Worm (Caenorhabditis elegans): ENCODE results near the gene try-9.

ce11 chrII:4376295-4377172 lies 8.5 kb downstream of the try-9 start, which contains the start of gene ntl-2:
- TF ChIP-seq rec-8 (tag; optimal IDR thresholded peaks at IDR 0.05), result no peak
- TF ChIP-seq ztf-26 (tag; optimal IDR thresholded peaks at IDR 0.05), result peak; percentile 95
- peak; percentile 88 for TF ChIP-seq repo-1 (tag; optimal IDR thresholded peaks at IDR 0.05)
- peak; percentile 75 to 81 for TF ChIP-seq let-607 (tag; optimal IDR thresholded peaks at IDR 0.05)
- peak; percentile 99 for TF ChIP-seq attf-5 (GFP tag; optimal IDR thresholded peaks at IDR 0.05)
- TF ChIP-seq ceh-91 (GFP tag; IDR thresholded peaks at IDR 0.05), result 0 out of 2 replicates have a peak, but pooled peaks have one; percentile 13
- no peak for TF ChIP-seq sea-2 (GFP tag; IDR thresholded peaks at IDR 0.05)
- no peak for TF ChIP-seq ceh-40 (GFP tag; IDR thresholded peaks at IDR 0.05)
- TF ChIP-seq dpl-1 (GFP tag; optimal IDR thresholded peaks at IDR 0.05), result peak; percentile 18
- TF ChIP-seq D2030.7 (GFP tag; IDR thresholded peaks at IDR 0.05), result 0 out of 2 replicates have a peak, but pooled peaks have one; percentile 10

All from whole organism, young adult.